Fruit fly (Drosophila melanogaster): ENCODE data around the gene Pde1c.
A peak's percentile ranks its signal among the peaks of the same experiment; 100 is the strongest.

Pde1c gene

dm6 chr2L:11970853-11971397, 42.6 kb upstream of the Pde1c start (continued):
- peak; percentile 38; the same call in 1 of the 2 replicates for TF ChIP-seq seq (GFP tag; IDR thresholded peaks at IDR 0.05)
- no peak for TF ChIP-seq Sin3A (optimal IDR thresholded peaks at IDR 0.05)
- peak; percentile 28; the same call in 1 of the 2 replicates for TF ChIP-seq CG11247 (GFP tag; IDR thresholded peaks at IDR 0.05)
- peak; percentile 58 for TF ChIP-seq ftz-f1 (GFP tag; optimal IDR thresholded peaks at IDR 0.05)
- TF ChIP-seq CG11398 (GFP tag; optimal IDR thresholded peaks at IDR 0.05) = peak; percentile 5
- peak; percentile 58 for TF ChIP-seq caup (GFP tag; optimal IDR thresholded peaks at IDR 0.05; ENCODE audit: severe bottlenecking)
- TF ChIP-seq Awh (GFP tag; IDR thresholded peaks at IDR 0.05) = 0 out of 2 replicates have a peak, but pooled peaks have one; percentile 35
- no peak for TF ChIP-seq jumu (GFP tag; optimal IDR thresholded peaks at IDR 0.05)
- peak; percentile 67 for TF ChIP-seq mirr (GFP tag; optimal IDR thresholded peaks at IDR 0.05)
- TF ChIP-seq Med (GFP tag) = peak; percentile 80
- no peak for TF ChIP-seq CG4424 (GFP tag; optimal IDR thresholded peaks at IDR 0.05)
- TF ChIP-seq B-H2 (GFP tag; optimal IDR thresholded peaks at IDR 0.05) = no peak
- TF ChIP-seq Dbx (GFP tag; IDR thresholded peaks at IDR 0.05) = peak; percentile 54; the same call in 1 of the 3 replicates
- TF ChIP-seq hth (optimal IDR thresholded peaks at IDR 0.05) = no peak
- no peak for TF ChIP-seq cato (GFP tag; optimal IDR thresholded peaks at IDR 0.05; ENCODE audit: borderline replicate concordance)
- peak; percentile 77; the same call in 2 of the 3 replicates for TF ChIP-seq ci (GFP tag; IDR thresholded peaks at IDR 0.05)
- TF ChIP-seq grn (GFP tag; optimal IDR thresholded peaks at IDR 0.05) = peak; percentile 77
- TF ChIP-seq CG12219 (GFP tag; optimal IDR thresholded peaks at IDR 0.05) = no peak
- TF ChIP-seq GATAe (GFP tag; conservative IDR thresholded peaks at IDR 0.05) = peak; percentile 54; the same call in 1 of the 2 replicates
- TF ChIP-seq jing (GFP tag; optimal IDR thresholded peaks at IDR 0.05) = no peak
- TF ChIP-seq CG9437 (GFP tag; optimal IDR thresholded peaks at IDR 0.05) = no peak
- no peak for TF ChIP-seq Eip74EF (GFP tag; optimal IDR thresholded peaks at IDR 0.05)
- TF ChIP-seq oc (tag; optimal IDR thresholded peaks at IDR 0.05) = peak; percentile 72
- TF ChIP-seq Mrtf (GFP tag; IDR thresholded peaks at IDR 0.05) = peak; percentile 38; the same call in 1 of the 3 replicates
- TF ChIP-seq lilli (GFP tag; optimal IDR thresholded peaks at IDR 0.05) = peak; percentile 34
- peak; percentile 25 for TF ChIP-seq CG34376 (GFP tag; optimal IDR thresholded peaks at IDR 0.05)
- no peak for TF ChIP-seq sens-2 (GFP tag; IDR thresholded peaks at IDR 0.05)
- TF ChIP-seq Sox100B (GFP tag; optimal IDR thresholded peaks at IDR 0.05) = no peak
- TF ChIP-seq rib (GFP tag; IDR thresholded peaks at IDR 0.05) = 0 out of 2 replicates have a peak, but pooled peaks have one; percentile 44
- no peak for TF ChIP-seq CG33557 (GFP tag; optimal IDR thresholded peaks at IDR 0.05)
- no peak for TF ChIP-seq Dad (GFP tag; optimal IDR thresholded peaks at IDR 0.05)
- TF ChIP-seq CkIIα-i1 (GFP tag; IDR thresholded peaks at IDR 0.05) = no peak
- TF ChIP-seq prd (optimal IDR thresholded peaks at IDR 0.05) = no peak
- TF ChIP-seq prd (GFP tag; IDR thresholded peaks at IDR 0.05) = 0 out of 3 replicates have a peak, but pooled peaks have one; percentile 14
- TF ChIP-seq Mad (GFP tag; optimal IDR thresholded peaks at IDR 0.05) = no peak
- 0 out of 3 replicates have a peak, but pooled peaks have one; percentile 39 for TF ChIP-seq HLH4C (GFP tag; IDR thresholded peaks at IDR 0.05; ENCODE audit: partially characterized antibody)
- peak; percentile 41 for TF ChIP-seq HmgD (GFP tag; optimal IDR thresholded peaks at IDR 0.05)
- TF ChIP-seq HHEX (GFP tag; optimal IDR thresholded peaks at IDR 0.05) = peak; percentile 23
- TF ChIP-seq CG10654 (GFP tag; optimal IDR thresholded peaks at IDR 0.05) = no peak
- TF ChIP-seq CG15601 (tag; optimal IDR thresholded peaks at IDR 0.05) = peak; percentile 61
- TF ChIP-seq Hmx (GFP tag; optimal IDR thresholded peaks at IDR 0.05) = no peak
- peak; percentile 17 for TF ChIP-seq Meics (GFP tag; optimal IDR thresholded peaks at IDR 0.05)
- TF ChIP-seq chm (GFP tag; IDR thresholded peaks at IDR 0.05) = peak; percentile 65
- 0 out of 2 replicates have a peak, but pooled peaks have one; percentile 39 for TF ChIP-seq CG14441 (GFP tag; IDR thresholded peaks at IDR 0.05)
- TF ChIP-seq CG12155 (GFP tag; optimal IDR thresholded peaks at IDR 0.05) = no peak
- TF ChIP-seq Bdp1 (GFP tag; optimal IDR thresholded peaks at IDR 0.05) = peak; percentile 17
- peak; percentile 42 for TF ChIP-seq CG4360 (GFP tag; IDR thresholded peaks at IDR 0.05)
- TF ChIP-seq CG5245 (GFP tag; optimal IDR thresholded peaks at IDR 0.05) = no peak
- peak in 1 of 2 experiments; percentile 51 for TF ChIP-seq insv (GFP tag; optimal IDR thresholded peaks at IDR 0.05)
- peak; percentile 56; the same call in 1 of the 2 replicates for TF ChIP-seq vvl (GFP tag; IDR thresholded peaks at IDR 0.05)
- TF ChIP-seq MESR4 (GFP tag; optimal IDR thresholded peaks at IDR 0.05) = no peak
